Worm (Caenorhabditis elegans) whole organism, young adult: ENCODE measurements around the gene B0416.3.
A peak's percentile ranks its signal among the peaks of the same experiment; 100 is the strongest.

Source experiments
- B0035.1 ChIP-seq: sonication (generic microtip); optimal IDR thresholded peaks from 2 replicates; lab custom pipeline; 2016; ENCODE audit warnings: missing genetic modification characterization, mild to moderate bottlenecking, missing compliant biosample characterization, missing genotype, missing genetic modification reagents
- C06A6.2 ChIP-seq: fragments of 200-800 bp; sonication (Bioruptor generic); conservative IDR thresholded peaks from 2 replicates; pipeline ENCODE4 v1.3.6; 2022; ENCODE audit warnings: missing genetic modification characterization, missing compliant biosample characterization
- F37B4.10 ChIP-seq: fragments of 200-800 bp; sonication (Bioruptor generic); IDR thresholded peaks from 2 replicates; pipeline ENCODE4 v1.3.6; 2022; ENCODE audit warnings: missing genetic modification characterization, missing compliant biosample characterization
- F49E8.2 ChIP-seq: sonication (generic microtip); optimal IDR thresholded peaks from 3 replicates; lab custom pipeline; 2017; ENCODE audit warnings: missing genetic modification characterization, mild to moderate bottlenecking, missing compliant biosample characterization, antibody characterized with exemption, moderate library complexity; ENCODE audit not compliant: insufficient read depth
- K12H6.12 ChIP-seq: fragments of 200-800 bp; sonication (Bioruptor generic); optimal IDR thresholded peaks from 2 replicates; lab custom pipeline; 2018; ENCODE audit warnings: mild to moderate bottlenecking, missing genetic modification characterization, missing compliant biosample characterization
- Y53F4B.3 ChIP-seq: fragments of 200-800 bp; sonication (Bioruptor generic); IDR thresholded peaks from 2 replicates; pipeline ENCODE4 v1.3.6; 2022; ENCODE audit warnings: missing genetic modification reagents, missing genetic modification characterization, missing compliant biosample characterization
- ZK185.1 ChIP-seq: sonication (generic microtip); optimal IDR thresholded peaks from 2 replicates; lab custom pipeline; 2016; ENCODE audit warnings: mild to moderate bottlenecking, missing genetic modification characterization, missing compliant biosample characterization; ENCODE audit not compliant: poor library complexity, severe bottlenecking
- akir-1 ChIP-seq: fragments of 200-800 bp; sonication (Bioruptor generic); optimal IDR thresholded peaks from 2 replicates; lab custom pipeline; 2018; ENCODE audit warnings: mild to moderate bottlenecking, missing genetic modification characterization, moderate library complexity, missing compliant biosample characterization
- aptf-2 ChIP-seq: fragments of 200-800 bp; sonication (Bioruptor generic); conservative IDR thresholded peaks from 2 replicates; pipeline ENCODE4 v1.3.6; 2022; ENCODE audit warnings: missing genetic modification reagents, missing genetic modification characterization, missing compliant biosample characterization
- aptf-3 ChIP-seq: fragments of 200-800 bp; sonication (Bioruptor generic); IDR thresholded peaks from 2 replicates; pipeline ENCODE4 v1.3.6; 2022; ENCODE audit warnings: missing genetic modification characterization, missing compliant biosample characterization
- atf-7 ChIP-seq: sonication (generic microtip); optimal IDR thresholded peaks from 2 replicates; lab custom pipeline; 2017; ENCODE audit warnings: mild to moderate bottlenecking, missing genetic modification characterization, missing compliant biosample characterization
- attf-3 ChIP-seq: fragments of 200-800 bp; sonication (Bioruptor generic); conservative IDR thresholded peaks from 2 replicates; pipeline ENCODE4 v1.3.6; 2022; ENCODE audit warnings: missing genetic modification reagents, missing genetic modification characterization, missing compliant biosample characterization
- attf-5 ChIP-seq: fragments of 200-800 bp; sonication (Bioruptor generic); optimal IDR thresholded peaks from 2 replicates; lab custom pipeline; 2018; ENCODE audit warnings: mild to moderate bottlenecking, missing genetic modification characterization, missing compliant biosample characterization
- ceh-27 ChIP-seq: fragments of 200-800 bp; sonication (Bioruptor generic); optimal IDR thresholded peaks from 2 replicates; lab custom pipeline; 2018; ENCODE audit warnings: mild to moderate bottlenecking, missing genetic modification characterization, moderate library complexity, missing compliant biosample characterization
- ceh-91 ChIP-seq: fragments of 200-800 bp; sonication (Bioruptor generic); IDR thresholded peaks from 2 replicates; pipeline ENCODE4 v1.3.6; 2022; ENCODE audit warnings: missing genetic modification reagents, missing genetic modification characterization, missing compliant biosample characterization
- die-1 ChIP-seq: sonication (generic microtip); optimal IDR thresholded peaks from 2 replicates; lab custom pipeline; 2016; ENCODE audit warnings: missing genotype, mild to moderate bottlenecking, missing genetic modification characterization, missing compliant biosample characterization
- egl-18 ChIP-seq: fragments of 200-800 bp; sonication (Bioruptor generic); IDR thresholded peaks from 2 replicates; pipeline ENCODE4 v1.3.6; 2022; ENCODE audit warnings: missing genetic modification reagents, missing genetic modification characterization, missing compliant biosample characterization
- egrh-3 ChIP-seq: fragments of 200-800 bp; sonication (Bioruptor generic); IDR thresholded peaks from 2 replicates; pipeline ENCODE4 v1.3.6; 2022; ENCODE audit warnings: missing genetic modification reagents, missing genetic modification characterization, missing compliant biosample characterization
- ekl-4 ChIP-seq: fragments of 200-800 bp; sonication (Bioruptor generic); IDR thresholded peaks from 2 replicates; pipeline ENCODE4 v1.3.6; 2022; ENCODE audit warnings: missing genetic modification reagents, missing genetic modification characterization, missing compliant biosample characterization
- hlh-12 ChIP-seq: sonication (generic microtip); optimal IDR thresholded peaks from 2 replicates; lab custom pipeline; 2016; ENCODE audit warnings: missing genetic modification characterization, missing compliant biosample characterization
- let-526 ChIP-seq: fragments of 200-800 bp; sonication (Bioruptor generic); IDR thresholded peaks from 2 replicates; pipeline ENCODE4 v1.3.6; 2022; ENCODE audit warnings: missing genetic modification reagents, missing genetic modification characterization, missing compliant biosample characterization
- let-607 ChIP-seq, 2 experiments: fragments of 200-800 bp in 1 of 2; sonication (Bioruptor generic) in 1 of 2; sonication (generic microtip) in 1 of 2; optimal IDR thresholded peaks; 2 replicates each; lab custom pipeline; 2016 to 2018; ENCODE audit warnings: mild to moderate bottlenecking in 2 of 2, missing compliant biosample characterization in 2 of 2, missing genetic modification characterization in 2 of 2, moderate library complexity in 2 of 2, missing genotype in 1 of 2
- lin-26 ChIP-seq: fragments of 200-800 bp; sonication (Bioruptor generic); IDR thresholded peaks from 2 replicates; pipeline ENCODE4 v1.3.6; 2022; ENCODE audit warnings: missing genetic modification reagents, missing genetic modification characterization, missing compliant biosample characterization
- lin-54 ChIP-seq: fragments of 200-800 bp; sonication (Bioruptor generic); optimal IDR thresholded peaks from 2 replicates; lab custom pipeline; 2018; ENCODE audit warnings: mild to moderate bottlenecking, missing genetic modification characterization, missing compliant biosample characterization
- madf-10 ChIP-seq: sonication (generic microtip); optimal IDR thresholded peaks from 2 replicates; lab custom pipeline; 2016; ENCODE audit warnings: mild to moderate bottlenecking, missing genetic modification characterization, missing compliant biosample characterization
- madf-3 ChIP-seq: fragments of 200-800 bp; sonication (Bioruptor generic); IDR thresholded peaks from 2 replicates; pipeline ENCODE4 v1.3.6; 2022; ENCODE audit warnings: missing genetic modification reagents, missing genetic modification characterization, missing compliant biosample characterization
- mel-28 ChIP-seq: sonication (generic microtip); optimal IDR thresholded peaks from 2 replicates; lab custom pipeline; 2016; ENCODE audit warnings: borderline replicate concordance, mild to moderate bottlenecking, missing genetic modification characterization, missing compliant biosample characterization
- mes-4 ChIP-seq: sonication (generic microtip); optimal IDR thresholded peaks from 2 replicates; lab custom pipeline; 2016; ENCODE audit warnings: missing genotype, missing genetic modification characterization, missing compliant biosample characterization
- nfya-2 ChIP-seq: fragments of 200-800 bp; sonication (Bioruptor generic); IDR thresholded peaks from 2 replicates; pipeline ENCODE4 v1.3.6; 2022; ENCODE audit warnings: missing genetic modification reagents, missing genetic modification characterization, missing compliant biosample characterization
- nfyb-1 ChIP-seq: fragments of 200-800 bp; sonication (Bioruptor generic); IDR thresholded peaks from 2 replicates; pipeline ENCODE4 v1.3.6; 2022; ENCODE audit warnings: missing genetic modification reagents, missing genetic modification characterization, missing compliant biosample characterization
- nhr-80 ChIP-seq: sonication (generic microtip); optimal IDR thresholded peaks from 2 replicates; lab custom pipeline; 2016; ENCODE audit warnings: missing genetic modification characterization, missing compliant biosample characterization
- nhr-90 ChIP-seq: sonication (generic microtip); optimal IDR thresholded peaks from 2 replicates; lab custom pipeline; 2016; ENCODE audit warnings: missing genotype, mild to moderate bottlenecking, missing genetic modification characterization, missing compliant biosample characterization
- rpc-1 ChIP-seq, 2 experiments: fragments of 150-350 bp in 1 of 2; sonication (generic microtip) in 1 of 2; optimal IDR thresholded peaks; 2 replicates each; lab custom pipeline; 2014 to 2018; ENCODE audit warnings: missing biosample characterization in 1 of 2, missing genetic modification characterization in 1 of 2, missing genetic modification reagents in 1 of 2, missing genotype in 1 of 2
- sea-2 ChIP-seq: fragments of 200-800 bp; sonication (Bioruptor generic); IDR thresholded peaks from 2 replicates; pipeline ENCODE4 v1.3.6; 2022; ENCODE audit warnings: missing genetic modification characterization, missing compliant biosample characterization
- snpc-1.1 ChIP-seq: sonication (generic microtip); optimal IDR thresholded peaks from 2 replicates; lab custom pipeline; 2017; ENCODE audit warnings: missing genetic modification characterization, mild to moderate bottlenecking, missing compliant biosample characterization, antibody characterized with exemption, moderate library complexity, missing genotype, missing genetic modification reagents; ENCODE audit not compliant: insufficient read depth
- snpc-4 ChIP-seq, 5 experiments: fragments of 150-350 bp in 1 of 5; sonication (generic microtip) in 4 of 5; optimal IDR thresholded peaks; 2 replicates each; lab custom pipeline; 2014 to 2018; ENCODE audit warnings: missing genetic modification characterization in 5 of 5, missing biosample characterization in 3 of 5, antibody characterized with exemption in 2 of 5, mild to moderate bottlenecking in 2 of 5, missing compliant biosample characterization in 2 of 5, missing genotype in 2 of 5, moderate library complexity in 2 of 5, missing genetic modification reagents in 1 of 5
- tbx-9 ChIP-seq: sonication (generic microtip); optimal IDR thresholded peaks from 2 replicates; lab custom pipeline; 2016; ENCODE audit warnings: borderline replicate concordance, missing genetic modification characterization, inconsistent platforms, missing compliant biosample characterization
- tlf-1 ChIP-seq: fragments of 200-800 bp; sonication (Bioruptor generic); optimal IDR thresholded peaks from 2 replicates; lab custom pipeline; 2018; ENCODE audit warnings: mild to moderate bottlenecking, missing genetic modification characterization, missing compliant biosample characterization
- unc-62 ChIP-seq: fragments of 150-350 bp; optimal IDR thresholded peaks from 2 replicates; lab custom pipeline; 2014; ENCODE audit warnings: missing biosample characterization, missing genetic modification reagents, missing genetic modification characterization
- ztf-22 ChIP-seq: fragments of 200-800 bp; sonication (Bioruptor generic); optimal IDR thresholded peaks from 2 replicates; lab custom pipeline; 2018; ENCODE audit warnings: mild to moderate bottlenecking, missing genetic modification characterization, moderate library complexity, missing compliant biosample characterization
- ztf-25 ChIP-seq: fragments of 200-800 bp; sonication (Bioruptor generic); IDR thresholded peaks from 2 replicates; pipeline ENCODE4 v1.3.6; 2022; ENCODE audit warnings: missing genetic modification reagents, missing genetic modification characterization, missing compliant biosample characterization

The B0416.3 gene

DNA sequence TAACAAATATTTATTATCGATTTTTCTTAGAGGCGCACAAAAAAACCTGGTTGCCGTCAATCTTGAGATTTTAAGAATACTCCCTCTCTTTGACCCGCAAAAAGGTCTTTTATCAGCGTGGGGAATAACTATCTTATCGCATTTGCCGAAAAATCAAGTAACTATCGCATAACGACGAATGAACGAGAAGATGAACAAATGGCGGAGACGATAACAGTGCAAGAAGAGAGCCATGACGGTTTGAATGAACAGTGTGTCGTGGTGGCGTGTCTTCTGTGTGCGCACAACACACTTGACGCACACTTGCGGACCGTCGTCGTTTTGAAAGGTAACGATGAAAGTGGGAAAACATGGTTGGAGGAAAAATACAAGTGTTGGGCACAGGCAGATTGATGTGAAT is 19.6 kb upstream of the B0416.3 start (continued):
- TF ChIP-seq rpc-1 (optimal IDR thresholded peaks at IDR 0.05; lab: Kevin White, UChicago) (no peak), rpc-1 (tag; optimal IDR thresholded peaks at IDR 0.05; lab: Kevin White, UChicago) (no peak), tbx-9 (tag; lab: Kevin White, UChicago) (no peak), attf-3 (GFP tag; lab: Robert Waterston, UW) (no peak), madf-10 (tag; lab: Kevin White, UChicago) (no peak), mes-4 (tag; lab: Kevin White, UChicago) (no peak), ztf-22 (peak; percentile 1), nhr-90 (no peak), F37B4.10 (GFP tag; lab: Robert Waterston, UW) (no peak), K12H6.12 (no peak), ekl-4 (GFP tag; lab: Robert Waterston, UW) (no peak), snpc-1.1 (tag; lab: Kevin White, UChicago) (no peak), snpc-4 (GFP tag; optimal IDR thresholded peaks at IDR 0.05; lab: Kevin White, UChicago) (no peak), snpc-4 (tag; optimal IDR thresholded peaks at IDR 0.05; lab: Kevin White, UChicago) (no peak), hlh-12 (tag; lab: Kevin White, UChicago) (no peak), akir-1 (no peak), ZK185.1 (tag; lab: Kevin White, UChicago) (peak; percentile 8), nhr-80 (tag; lab: Kevin White, UChicago) (peak; percentile 95), C06A6.2 (no peak), egl-18 (no peak), ceh-27 (GFP tag; lab: Kevin White, UChicago) (no peak), aptf-3 (GFP tag; lab: Robert Waterston, UW) (no peak), attf-5 (peak; percentile 22), tlf-1 (GFP tag; lab: Kevin White, UChicago) (no peak), let-607 (tag; optimal IDR thresholded peaks at IDR 0.05; lab: Kevin White, UChicago) (peak; percentile 65 to 84), nfyb-1 (GFP tag; lab: Robert Waterston, UW) (0 out of 2 replicates have a peak, but pooled peaks have one; percentile 17), ztf-25 (GFP tag; lab: Robert Waterston, UW) (no peak), egrh-3 (no peak)

- no peak for TF ChIP-seq mel-28 (tag; lab: Kevin White, UChicago)
- TF ChIP-seq nfya-2 (GFP tag; lab: Robert Waterston, UW) = no peak
- no peak for TF ChIP-seq F49E8.2 (tag; lab: Kevin White, UChicago)
- TF ChIP-seq rpc-1 (optimal IDR thresholded peaks at IDR 0.05; lab: Kevin White, UChicago) = no peak
- no peak for TF ChIP-seq rpc-1 (tag; optimal IDR thresholded peaks at IDR 0.05; lab: Kevin White, UChicago)
- TF ChIP-seq sea-2 (GFP tag; lab: Robert Waterston, UW) = no peak
- TF ChIP-seq die-1 (tag; lab: Kevin White, UChicago) = no peak
- TF ChIP-seq mes-4 (tag; lab: Kevin White, UChicago) = no peak
- no peak for TF ChIP-seq lin-26 (GFP tag; lab: Robert Waterston, UW)
- no peak for TF ChIP-seq let-526
- TF ChIP-seq madf-3 = no peak
- TF ChIP-seq unc-62 (GFP tag; lab: Kevin White, UChicago) = no peak
Measured at ce11 chrX:9274574-9274973, 16.9 kb upstream of the B0416.3 start, which contains the start of gene B0416.10. Gene B0416.10 (minus strand): TSS chrX:9274674.

DNA sequence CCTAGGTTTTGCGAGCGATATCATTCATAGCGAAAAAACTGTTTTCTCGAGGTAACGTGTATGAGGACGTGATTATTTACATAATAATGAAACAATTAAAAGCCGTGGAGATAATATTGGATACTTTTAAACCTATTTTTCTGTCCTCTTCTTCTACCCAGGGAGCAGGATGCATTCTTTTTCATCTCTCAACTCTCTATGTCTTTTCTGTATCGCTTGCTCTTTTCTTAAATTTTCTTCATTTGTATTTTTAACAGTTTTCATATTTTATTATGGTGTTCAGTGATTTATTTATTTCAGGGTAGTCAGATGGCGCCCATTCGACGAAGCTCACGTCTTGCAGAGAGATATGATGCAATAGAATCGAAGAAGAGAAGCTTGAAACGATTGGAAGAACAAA is 12.8 kb upstream of the B0416.3 start, which contains the start of gene B0416.4:
B0416.4 (plus strand) TSS at position 301 of the 400 bp plus-strand sequence.
- TF ChIP-seq atf-7 (tag; lab: Kevin White, UChicago) = no peak
- no peak for TF ChIP-seq ztf-25 (GFP tag; lab: Robert Waterston, UW)
- TF ChIP-seq B0035.1 (tag; lab: Kevin White, UChicago) = no peak
- TF ChIP-seq lin-54 (GFP tag; lab: Kevin White, UChicago) = no peak
- no peak for TF ChIP-seq tlf-1 (GFP tag; lab: Kevin White, UChicago)
- no peak for TF ChIP-seq mes-4 (tag; lab: Kevin White, UChicago)
- TF ChIP-seq aptf-2 (GFP tag; lab: Robert Waterston, UW) = no peak
- no peak for TF ChIP-seq Y53F4B.3 (GFP tag; lab: Robert Waterston, UW)
- no peak for TF ChIP-seq ceh-91 (GFP tag; lab: Robert Waterston, UW)
